Worm (Caenorhabditis elegans) whole organism, midembryonic: ENCODE data around the gene tmem-132.

ENCODE experiments used
- T22C8.4 ChIP-seq: fragments of 200-800 bp; sonication (Bioruptor generic); IDR thresholded peaks from 2 replicates; pipeline ENCODE4 v1.3.6; 2022; ENCODE audit warnings: missing genetic modification characterization, missing compliant biosample characterization
- cog-1 ChIP-seq: sonication (generic microtip); optimal IDR thresholded peaks from 2 replicates; lab custom pipeline; 2016; ENCODE audit warnings: missing genetic modification characterization, missing compliant biosample characterization
- flt-1 ChIP-seq: fragments of 200-800 bp; sonication (Bioruptor generic); IDR thresholded peaks from 2 replicates; pipeline ENCODE4 v1.3.6; 2022; ENCODE audit warnings: missing genetic modification characterization, missing compliant biosample characterization
- klf-2 ChIP-seq: fragments of 200-800 bp; sonication (Bioruptor generic); conservative IDR thresholded peaks from 2 replicates; pipeline ENCODE4 v1.3.6; 2022; ENCODE audit warnings: missing genetic modification reagents, missing genetic modification characterization, missing compliant biosample characterization
- med-1 ChIP-seq: sonication (generic microtip); optimal IDR thresholded peaks from 2 replicates; lab custom pipeline; 2017; ENCODE audit warnings: missing genetic modification characterization, mild to moderate bottlenecking, missing compliant biosample characterization, antibody characterized with exemption, missing genetic modification reagents; ENCODE audit not compliant: insufficient read depth
- ref-1 ChIP-seq: fragments of 200-800 bp; sonication (Bioruptor generic); conservative IDR thresholded peaks from 2 replicates; pipeline ENCODE4 v1.3.6; 2022; ENCODE audit warnings: missing genetic modification reagents, missing genetic modification characterization, missing compliant biosample characterization
- tab-1 ChIP-seq: fragments of 200-800 bp; sonication (Bioruptor generic); IDR thresholded peaks from 2 replicates; pipeline ENCODE4 v1.3.6; 2022; ENCODE audit warnings: missing genetic modification characterization, missing compliant biosample characterization
- ztf-23 ChIP-seq: fragments of 200-800 bp; sonication (Bioruptor generic); IDR thresholded peaks from 2 replicates; pipeline ENCODE4 v1.3.6; 2022; ENCODE audit warnings: missing genetic modification reagents, missing genetic modification characterization, missing compliant biosample characterization
- ztf-29 ChIP-seq: fragments of 200-800 bp; sonication (Bioruptor generic); IDR thresholded peaks from 2 replicates; pipeline ENCODE4 v1.3.6; 2022; ENCODE audit warnings: missing genetic modification reagents, missing genetic modification characterization, missing compliant biosample characterization

Gene tmem-132

DNA sequence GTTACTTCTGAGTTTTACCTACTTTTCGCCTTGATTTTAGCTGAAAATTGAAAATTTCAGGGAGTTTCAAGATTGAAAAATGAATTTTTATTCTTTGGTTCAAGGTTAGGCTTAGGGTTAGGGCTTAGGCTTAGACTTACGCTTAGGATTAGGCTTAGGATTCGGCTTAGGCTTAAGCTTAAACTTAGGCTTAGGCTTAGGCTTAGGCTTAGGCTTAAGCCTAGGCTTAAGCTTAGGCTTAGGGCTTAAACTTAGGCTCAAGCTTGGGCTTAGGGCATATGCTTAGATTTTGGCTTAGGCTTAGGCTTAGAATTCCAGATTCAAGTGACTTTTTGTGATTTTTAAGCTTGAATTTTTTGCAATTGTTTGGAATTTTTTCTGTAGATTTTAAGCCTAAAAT, 33.0 kb downstream of the tmem-132 start:
- TF ChIP-seq ref-1 (no peak), ztf-29 (GFP tag; lab: Robert Waterston, UW) (peak; percentile 67; the same call in 1 of the 2 replicates), flt-1 (no peak), med-1 (no peak), T22C8.4 (GFP tag; lab: Robert Waterston, UW) (no peak), ztf-23 (GFP tag; lab: Robert Waterston, UW) (no peak), klf-2 (GFP tag; lab: Robert Waterston, UW) (no peak), cog-1 (tag; lab: Kevin White, UChicago) (no peak)

DNA sequence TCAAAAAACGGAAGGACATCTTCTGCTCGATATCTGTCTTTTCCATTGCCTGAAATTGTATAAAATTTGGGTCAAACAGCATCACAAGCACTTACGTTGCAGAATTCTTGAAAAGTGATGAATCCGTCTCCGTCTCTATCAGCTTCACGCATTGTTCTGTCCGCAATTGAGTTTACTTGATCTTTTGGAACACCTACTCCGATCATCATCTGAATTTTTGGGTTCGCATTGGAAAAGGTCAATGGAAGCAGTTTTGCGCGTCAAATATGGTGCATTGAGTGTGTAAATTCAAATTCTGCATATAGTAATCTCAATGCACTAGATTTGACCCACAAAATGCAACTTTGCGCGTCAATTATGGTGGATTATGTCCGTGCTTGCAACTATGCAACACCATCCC, 34.9 kb downstream of the tmem-132 start:
- TF ChIP-seq T22C8.4 (GFP tag; lab: Robert Waterston, UW) = no peak
- no peak for TF ChIP-seq cog-1 (tag; lab: Kevin White, UChicago)
- TF ChIP-seq ref-1 = no peak
- no peak for TF ChIP-seq ztf-29 (GFP tag; lab: Robert Waterston, UW)
- TF ChIP-seq flt-1 = no peak
- no peak for TF ChIP-seq tab-1 (GFP tag; lab: Robert Waterston, UW)
- no peak for TF ChIP-seq ztf-23 (GFP tag; lab: Robert Waterston, UW)
- no peak for TF ChIP-seq klf-2 (GFP tag; lab: Robert Waterston, UW)
- TF ChIP-seq med-1 = no peak

DNA sequence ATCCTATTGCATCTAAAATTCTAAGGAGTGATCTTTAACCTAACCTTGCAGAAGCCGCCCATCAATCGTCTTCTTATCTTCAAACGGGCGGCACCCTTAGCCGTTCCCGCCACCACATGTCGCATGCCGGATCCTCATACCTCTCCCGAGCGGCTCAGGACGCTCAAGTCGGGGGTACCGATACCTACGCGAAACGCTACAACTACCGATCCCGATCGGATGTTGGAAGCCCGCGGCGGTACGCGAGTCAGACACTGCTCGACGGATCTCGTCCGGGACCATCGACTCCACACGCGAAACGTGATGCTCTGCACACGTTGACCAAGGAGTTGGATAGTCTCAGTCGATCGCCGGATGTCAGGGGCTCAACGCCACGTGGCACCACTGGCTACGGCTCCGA, 37.1 kb downstream of the tmem-132 start:
- TF ChIP-seq ztf-23 (GFP tag; lab: Robert Waterston, UW) (no peak), ztf-29 (GFP tag; lab: Robert Waterston, UW) (no peak), tab-1 (GFP tag; lab: Robert Waterston, UW) (no peak), cog-1 (tag; lab: Kevin White, UChicago) (no peak), T22C8.4 (GFP tag; lab: Robert Waterston, UW) (no peak), med-1 (no peak), klf-2 (GFP tag; lab: Robert Waterston, UW) (no peak), ref-1 (no peak), flt-1 (no peak)

DNA sequence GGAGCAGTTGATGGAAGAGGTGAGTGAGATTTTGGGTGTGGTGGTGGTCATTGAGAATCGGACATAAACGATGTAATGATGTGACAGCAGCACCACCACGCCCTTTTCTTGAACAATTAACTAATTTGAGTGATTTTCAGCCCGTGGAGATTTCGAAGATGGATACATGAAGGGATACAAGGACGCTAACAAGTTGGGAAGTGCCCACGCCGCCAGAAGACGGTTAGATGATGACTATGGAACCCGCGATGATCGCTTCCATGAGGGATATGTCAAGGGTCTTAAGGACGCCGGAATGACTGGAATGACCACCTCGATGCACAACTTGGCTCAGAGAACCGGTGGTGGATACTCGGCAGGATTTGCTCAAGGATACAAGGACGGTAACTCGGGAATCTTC, 38.4 kb downstream of the tmem-132 start:
- TF ChIP-seq tab-1 (GFP tag; lab: Robert Waterston, UW) (no peak), flt-1 (0 out of 2 replicates have a peak, but pooled peaks have one; percentile 13)

DNA sequence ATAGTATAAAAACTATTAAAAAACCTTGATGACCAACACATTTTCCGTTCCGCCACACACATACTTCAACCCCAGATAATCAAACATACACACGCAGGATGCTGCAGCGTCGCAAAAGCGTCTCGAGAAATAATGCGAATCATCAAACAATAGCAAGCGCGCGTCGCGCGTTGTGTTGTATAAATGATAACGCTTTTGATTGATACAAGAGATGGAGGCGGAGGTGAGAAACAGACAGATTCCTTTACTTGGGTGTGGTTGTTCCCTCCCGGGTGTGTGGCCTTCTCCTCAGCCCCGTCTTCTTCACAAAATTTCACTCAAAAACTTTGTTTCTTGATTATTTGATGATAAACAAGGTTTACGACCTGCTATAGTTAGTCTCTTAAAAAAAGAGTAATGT, 40.3 kb downstream of the tmem-132 start:
- TF ChIP-seq ztf-23 (GFP tag; lab: Robert Waterston, UW) = no peak
- no peak for TF ChIP-seq med-1
- no peak for TF ChIP-seq T22C8.4 (GFP tag; lab: Robert Waterston, UW)
- no peak for TF ChIP-seq cog-1 (tag; lab: Kevin White, UChicago)
- no peak for TF ChIP-seq flt-1
- no peak for TF ChIP-seq klf-2 (GFP tag; lab: Robert Waterston, UW)

DNA sequence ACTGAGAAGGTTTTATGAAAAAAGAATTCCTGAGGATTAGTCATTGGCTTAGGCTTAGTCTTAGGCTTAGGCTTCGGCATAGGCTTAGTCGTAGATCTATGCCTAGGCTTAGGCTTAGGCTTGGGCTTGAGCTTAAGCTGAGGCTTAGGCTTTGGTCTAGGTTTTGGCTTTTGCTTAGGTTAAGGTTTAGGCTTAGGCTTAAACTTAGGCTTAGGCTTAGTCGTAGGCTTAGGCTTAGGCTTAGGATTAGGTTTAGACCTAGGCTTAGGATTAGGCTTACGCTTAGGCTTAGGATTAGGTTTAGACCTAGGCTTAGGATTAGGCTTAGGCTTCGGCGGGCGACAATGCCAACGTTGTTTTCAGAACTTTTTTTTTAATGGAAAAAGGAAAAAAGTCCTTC, 41.0 kb downstream of the tmem-132 start:
- TF ChIP-seq ztf-29 (GFP tag; lab: Robert Waterston, UW) = peak; percentile 62; the same call in 1 of the 2 replicates
- TF ChIP-seq tab-1 (GFP tag; lab: Robert Waterston, UW) = 0 out of 2 replicates have a peak, but pooled peaks have one; percentile 60
- no peak for TF ChIP-seq med-1

DNA sequence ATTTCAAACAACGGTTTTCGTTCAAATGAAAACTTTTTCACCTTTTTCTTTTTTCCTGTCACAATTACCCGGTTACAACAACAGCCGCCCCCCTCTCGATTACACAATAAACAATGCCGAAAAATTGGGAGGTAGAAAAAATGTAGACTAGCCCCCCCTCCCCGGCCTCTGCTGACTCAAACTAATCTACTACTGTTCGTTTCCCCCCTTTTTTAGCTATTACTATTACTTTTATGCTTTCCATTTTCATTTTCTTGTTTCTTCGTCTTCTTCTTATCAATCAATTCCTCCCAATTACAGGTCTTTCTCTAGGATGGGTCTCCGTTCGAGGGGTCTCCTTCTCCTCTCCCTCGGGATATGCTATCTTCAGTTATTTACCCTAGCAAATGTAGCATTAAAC, 58.6 kb downstream of the tmem-132 start, which contains the start of gene let-805:
Gene let-805 (plus strand): TSS at position 301 of the 400 bp plus-strand sequence.
- no peak for TF ChIP-seq cog-1 (tag; lab: Kevin White, UChicago)
- no peak for TF ChIP-seq tab-1 (GFP tag; lab: Robert Waterston, UW)
